Fruit fly (Drosophila melanogaster): ENCODE results near the gene CG6511.
A peak's percentile ranks its signal among the peaks of the same experiment; 100 is the strongest.

The CG6511 gene

dm6 chr3L:8729565-8729964 lies 8.4 kb downstream of the CG6511 start, which contains the start of gene Cp19:
Cp19 (plus strand) TSS chr3L:8729865.
- no peak for TF ChIP-seq topi (GFP tag; optimal IDR thresholded peaks at IDR 0.05)

- TF ChIP-seq Lpt (GFP tag; optimal IDR thresholded peaks at IDR 0.05) = no peak
- TF ChIP-seq svp (GFP tag) = no peak
- no peak for TF ChIP-seq CG31627 (GFP tag; optimal IDR thresholded peaks at IDR 0.05)
- TF ChIP-seq dsx (GFP tag; optimal IDR thresholded peaks at IDR 0.05; ENCODE audit: poor library complexity, severe bottlenecking) = no peak
- TF ChIP-seq CG8319 (GFP tag; optimal IDR thresholded peaks at IDR 0.05) = no peak
- no peak for TF ChIP-seq Sox102F (GFP tag; optimal IDR thresholded peaks at IDR 0.05)
- no peak for TF ChIP-seq fd59A (GFP tag; optimal IDR thresholded peaks at IDR 0.05)
- no peak for TF ChIP-seq Sox15 (GFP tag; optimal IDR thresholded peaks at IDR 0.05)
- no peak for TF ChIP-seq Eip78C (GFP tag)
- no peak for TF ChIP-seq CG1621 (tag; optimal IDR thresholded peaks at IDR 0.05)
- no peak for TF ChIP-seq Hr39 (GFP tag; optimal IDR thresholded peaks at IDR 0.05)
- TF ChIP-seq Ets96B (tag; optimal IDR thresholded peaks at IDR 0.05) = no peak
- no peak for TF ChIP-seq spab (GFP tag; optimal IDR thresholded peaks at IDR 0.05)
- TF ChIP-seq Sox14 (GFP tag; optimal IDR thresholded peaks at IDR 0.05) = no peak
These were observed 10.4 kb downstream of the CG6511 start, which contains the start of gene Cp16 for dm6 chr3L:8731494-8731994. Cp16 (plus strand) TSS chr3L:8731944.

dm6 chr3L:8741051-8741468 lies 19.9 kb downstream of the CG6511 start:
- TF ChIP-seq CG4318 (GFP tag; optimal IDR thresholded peaks at IDR 0.05) (no peak), svp (GFP tag) (peak; percentile 64), esn (GFP tag; optimal IDR thresholded peaks at IDR 0.05) (no peak), Ets21C (GFP tag; optimal IDR thresholded peaks at IDR 0.05) (no peak), Ets96B (tag; optimal IDR thresholded peaks at IDR 0.05) (no peak), acj6 (GFP tag; optimal IDR thresholded peaks at IDR 0.05) (no peak), CG10631 (GFP tag; optimal IDR thresholded peaks at IDR 0.05) (no peak), Eip78C (GFP tag) (no peak), CG6163 (GFP tag; IDR thresholded peaks at IDR 0.05) (peak; percentile 39; the same call in 1 of the 3 replicates)

dm6 chr3L:8745210-8745609 lies 24.1 kb downstream of the CG6511 start, which contains the start of gene Prm:
Prm (minus strand) TSS chr3L:8745310.
- TF ChIP-seq OdsH (GFP tag; optimal IDR thresholded peaks at IDR 0.05) = no peak
- TF ChIP-seq CG3919 (GFP tag; optimal IDR thresholded peaks at IDR 0.05) = no peak
- TF ChIP-seq CG11762 (GFP tag; optimal IDR thresholded peaks at IDR 0.05; ENCODE audit: insufficient read depth) = no peak
- TF ChIP-seq Met (GFP tag; optimal IDR thresholded peaks at IDR 0.05) = no peak
- no peak for TF ChIP-seq CG32006 (GFP tag; optimal IDR thresholded peaks at IDR 0.05)

- TF ChIP-seq CG7368 (GFP tag; optimal IDR thresholded peaks at IDR 0.05) (no peak), Met (GFP tag; optimal IDR thresholded peaks at IDR 0.05) (no peak)
These were observed 25.4 kb downstream of the CG6511 start for dm6 chr3L:8746519-8746918.

dm6 chr3L:8748323-8748722 lies 27.2 kb downstream of the CG6511 start:
- no peak for TF ChIP-seq Blimp-1 (GFP tag; optimal IDR thresholded peaks at IDR 0.05)

- TF ChIP-seq cyc (GFP tag; optimal IDR thresholded peaks at IDR 0.05) (peak; percentile 54), Met (GFP tag; optimal IDR thresholded peaks at IDR 0.05) (no peak), Smox (GFP tag; optimal IDR thresholded peaks at IDR 0.05) (no peak), Hr39 (GFP tag; optimal IDR thresholded peaks at IDR 0.05) (peak; percentile 47), esn (GFP tag; optimal IDR thresholded peaks at IDR 0.05) (peak; percentile 18), OdsH (GFP tag; optimal IDR thresholded peaks at IDR 0.05) (peak; percentile 19), CG11762 (GFP tag; optimal IDR thresholded peaks at IDR 0.05; ENCODE audit: insufficient read depth) (no peak), CG8632 (GFP tag; optimal IDR thresholded peaks at IDR 0.05) (no peak), CG31627 (GFP tag; optimal IDR thresholded peaks at IDR 0.05) (peak; percentile 55), lz (GFP tag; optimal IDR thresholded peaks at IDR 0.05) (peak; percentile 36), CG11902 (GFP tag; optimal IDR thresholded peaks at IDR 0.05) (no peak), salr (GFP tag; optimal IDR thresholded peaks at IDR 0.05) (peak in 1 of 2 experiments; percentile 6), CG7368 (GFP tag; optimal IDR thresholded peaks at IDR 0.05) (no peak)
These were observed 27.7 kb downstream of the CG6511 start for dm6 chr3L:8748839-8749238.
